Worm (Caenorhabditis elegans) whole organism, young adult: ENCODE data around the gene EEED8.15.

Experiments
- B0261.1 ChIP-seq: sonication (generic microtip); optimal IDR thresholded peaks from 2 replicates; lab custom pipeline; 2016; ENCODE audit warnings: mild to moderate bottlenecking, missing genetic modification characterization, moderate library complexity, missing compliant biosample characterization
- F23B12.7 ChIP-seq: sonication (generic microtip); optimal IDR thresholded peaks from 2 replicates; lab custom pipeline; 2017; ENCODE audit warnings: missing genetic modification characterization, mild to moderate bottlenecking, missing compliant biosample characterization, antibody characterized with exemption, moderate library complexity; ENCODE audit not compliant: insufficient read depth
- F49E8.2 ChIP-seq: sonication (generic microtip); optimal IDR thresholded peaks from 3 replicates; lab custom pipeline; 2017; ENCODE audit warnings: missing genetic modification characterization, mild to moderate bottlenecking, missing compliant biosample characterization, antibody characterized with exemption, moderate library complexity; ENCODE audit not compliant: insufficient read depth
- K12H6.12 ChIP-seq: fragments of 200-800 bp; sonication (Bioruptor generic); optimal IDR thresholded peaks from 2 replicates; lab custom pipeline; 2018; ENCODE audit warnings: mild to moderate bottlenecking, missing genetic modification characterization, missing compliant biosample characterization
- Y53F4B.3 ChIP-seq: fragments of 200-800 bp; sonication (Bioruptor generic); IDR thresholded peaks from 2 replicates; pipeline ENCODE4 v1.3.6; 2022; ENCODE audit warnings: missing genetic modification reagents, missing genetic modification characterization, missing compliant biosample characterization
- Y53G8AR.9 ChIP-seq: fragments of 200-800 bp; sonication (Bioruptor generic); conservative IDR thresholded peaks from 2 replicates; pipeline ENCODE4 v1.3.6; 2022; ENCODE audit warnings: missing genetic modification reagents, missing genetic modification characterization, missing compliant biosample characterization
- Y56A3A.18 ChIP-seq: fragments of 200-800 bp; sonication (Bioruptor generic); IDR thresholded peaks from 2 replicates; pipeline ENCODE4 v1.3.6; 2022; ENCODE audit warnings: missing genetic modification reagents, missing genetic modification characterization, missing compliant biosample characterization
- Y67H2A.10 ChIP-seq: fragments of 200-800 bp; sonication (Bioruptor generic); conservative IDR thresholded peaks from 2 replicates; pipeline ENCODE4 v1.3.6; 2022; ENCODE audit warnings: missing genetic modification reagents, missing genetic modification characterization, missing compliant biosample characterization
- akir-1 ChIP-seq: fragments of 200-800 bp; sonication (Bioruptor generic); optimal IDR thresholded peaks from 2 replicates; lab custom pipeline; 2018; ENCODE audit warnings: mild to moderate bottlenecking, missing genetic modification characterization, moderate library complexity, missing compliant biosample characterization
- attf-5 ChIP-seq: fragments of 200-800 bp; sonication (Bioruptor generic); optimal IDR thresholded peaks from 2 replicates; lab custom pipeline; 2018; ENCODE audit warnings: mild to moderate bottlenecking, missing genetic modification characterization, missing compliant biosample characterization
- ccch-3 ChIP-seq: fragments of 200-800 bp; sonication (Bioruptor generic); optimal IDR thresholded peaks from 2 replicates; lab custom pipeline; 2018; ENCODE audit warnings: mild to moderate bottlenecking, missing genetic modification characterization, missing compliant biosample characterization
- cebp-1 ChIP-seq, 2 experiments: fragments of 200-800 bp in 1 of 2; sonication (Bioruptor generic) in 1 of 2; sonication (generic microtip) in 1 of 2; IDR thresholded peaks in 1 of 2; optimal IDR thresholded peaks in 1 of 2; 2 replicates each; pipeline versions ENCODE4 v1.3.6 to Lab custom; 2017 to 2022; ENCODE audit warnings: missing compliant biosample characterization in 2 of 2, missing genetic modification characterization in 2 of 2, mild to moderate bottlenecking in 1 of 2, missing genetic modification reagents in 1 of 2, moderate library complexity in 1 of 2
- cebp-2 ChIP-seq: fragments of 200-800 bp; sonication (Bioruptor generic); IDR thresholded peaks from 2 replicates; pipeline ENCODE4 v1.3.6; 2022; ENCODE audit warnings: missing genetic modification characterization, missing compliant biosample characterization
- ceh-100 ChIP-seq: fragments of 200-800 bp; sonication (Bioruptor generic); IDR thresholded peaks from 2 replicates; pipeline ENCODE4 v1.3.6; 2022; ENCODE audit warnings: missing genetic modification reagents, missing genetic modification characterization, missing compliant biosample characterization
- ceh-79 ChIP-seq: sonication (generic microtip); optimal IDR thresholded peaks from 2 replicates; lab custom pipeline; 2017; ENCODE audit warnings: mild to moderate bottlenecking, missing genetic modification characterization, missing compliant biosample characterization
- chd-7 ChIP-seq: sonication (generic microtip); optimal IDR thresholded peaks from 2 replicates; lab custom pipeline; 2016; ENCODE audit warnings: mild to moderate bottlenecking, missing genetic modification characterization, moderate library complexity, missing compliant biosample characterization
- dpff-1 ChIP-seq: sonication (generic microtip); optimal IDR thresholded peaks from 2 replicates; lab custom pipeline; 2017; ENCODE audit warnings: mild to moderate bottlenecking, missing genetic modification characterization, missing compliant biosample characterization
- egl-44 ChIP-seq: fragments of 200-800 bp; sonication (Bioruptor generic); IDR thresholded peaks from 2 replicates; pipeline ENCODE4 v1.3.6; 2022; ENCODE audit warnings: missing genetic modification reagents, missing genetic modification characterization, missing compliant biosample characterization
- hmg-1.2 ChIP-seq: fragments of 200-800 bp; sonication (Bioruptor generic); IDR thresholded peaks from 2 replicates; pipeline ENCODE4 v1.3.6; 2022; ENCODE audit warnings: missing genetic modification reagents, missing genetic modification characterization, missing compliant biosample characterization
- lin-54 ChIP-seq: fragments of 200-800 bp; sonication (Bioruptor generic); optimal IDR thresholded peaks from 2 replicates; lab custom pipeline; 2018; ENCODE audit warnings: mild to moderate bottlenecking, missing genetic modification characterization, missing compliant biosample characterization
- lsy-27 ChIP-seq: sonication (generic microtip); optimal IDR thresholded peaks from 2 replicates; lab custom pipeline; 2017; ENCODE audit warnings: missing genetic modification characterization, mild to moderate bottlenecking, missing compliant biosample characterization, antibody characterized with exemption, missing genotype, borderline replicate concordance; ENCODE audit not compliant: insufficient read depth
- madf-6 ChIP-seq: fragments of 200-800 bp; sonication (Bioruptor generic); IDR thresholded peaks from 2 replicates; pipeline ENCODE4 v1.3.6; 2022; ENCODE audit warnings: missing genetic modification reagents, missing genetic modification characterization, missing compliant biosample characterization
- mcd-1 ChIP-seq: fragments of 200-800 bp; sonication (Bioruptor generic); IDR thresholded peaks from 2 replicates; pipeline ENCODE4 v1.3.6; 2022; ENCODE audit warnings: missing genetic modification reagents, missing genetic modification characterization, missing compliant biosample characterization
- mes-4 ChIP-seq: sonication (generic microtip); optimal IDR thresholded peaks from 2 replicates; lab custom pipeline; 2016; ENCODE audit warnings: missing genotype, missing genetic modification characterization, missing compliant biosample characterization
- mxl-1 ChIP-seq: sonication (generic microtip); optimal IDR thresholded peaks from 2 replicates; lab custom pipeline; 2016; ENCODE audit warnings: missing genetic modification characterization, missing compliant biosample characterization
- nfya-1 ChIP-seq: sonication (generic microtip); optimal IDR thresholded peaks from 2 replicates; lab custom pipeline; 2017; ENCODE audit warnings: antibody characterized with exemption, missing compliant biosample characterization, missing genetic modification characterization, borderline replicate concordance; ENCODE audit not compliant: insufficient read depth
- nhr-90 ChIP-seq: sonication (generic microtip); optimal IDR thresholded peaks from 2 replicates; lab custom pipeline; 2016; ENCODE audit warnings: missing genotype, mild to moderate bottlenecking, missing genetic modification characterization, missing compliant biosample characterization
- pbrm-1 ChIP-seq: fragments of 200-800 bp; sonication (Bioruptor generic); IDR thresholded peaks from 2 replicates; pipeline ENCODE4 v1.3.6; 2022; ENCODE audit warnings: missing genetic modification reagents, missing genetic modification characterization, missing compliant biosample characterization
- pha-4 ChIP-seq: fragments of 150-350 bp; sonication (generic microtip); optimal IDR thresholded peaks from 2 replicates; lab custom pipeline; 2014; ENCODE audit warnings: missing biosample characterization, missing genetic modification reagents, missing genetic modification characterization
- sea-2 ChIP-seq: fragments of 200-800 bp; sonication (Bioruptor generic); IDR thresholded peaks from 2 replicates; pipeline ENCODE4 v1.3.6; 2022; ENCODE audit warnings: missing genetic modification characterization, missing compliant biosample characterization
- sptf-2 ChIP-seq: fragments of 200-800 bp; sonication (Bioruptor generic); optimal IDR thresholded peaks from 2 replicates; lab custom pipeline; 2018; ENCODE audit warnings: mild to moderate bottlenecking, missing genetic modification characterization, missing compliant biosample characterization
- unc-130 ChIP-seq: sonication (generic microtip); optimal IDR thresholded peaks from 2 replicates; lab custom pipeline; 2016; ENCODE audit warnings: missing genetic modification reagents, missing genetic modification characterization, missing compliant biosample characterization
- xnd-1 ChIP-seq: sonication (generic microtip); optimal IDR thresholded peaks from 2 replicates; lab custom pipeline; 2016; ENCODE audit warnings: missing genotype, missing genetic modification reagents, missing genetic modification characterization, missing compliant biosample characterization
- zim-3 ChIP-seq: sonication (generic microtip); optimal IDR thresholded peaks from 2 replicates; lab custom pipeline; 2017; ENCODE audit warnings: mild to moderate bottlenecking, missing genetic modification characterization, moderate library complexity, missing compliant biosample characterization
- ztf-22 ChIP-seq: fragments of 200-800 bp; sonication (Bioruptor generic); optimal IDR thresholded peaks from 2 replicates; lab custom pipeline; 2018; ENCODE audit warnings: mild to moderate bottlenecking, missing genetic modification characterization, moderate library complexity, missing compliant biosample characterization
- ztf-25 ChIP-seq: fragments of 200-800 bp; sonication (Bioruptor generic); IDR thresholded peaks from 2 replicates; pipeline ENCODE4 v1.3.6; 2022; ENCODE audit warnings: missing genetic modification reagents, missing genetic modification characterization, missing compliant biosample characterization
- ztf-3 ChIP-seq: fragments of 200-800 bp; sonication (Bioruptor generic); optimal IDR thresholded peaks from 2 replicates; lab custom pipeline; 2018; ENCODE audit warnings: mild to moderate bottlenecking, missing genetic modification characterization, missing compliant biosample characterization

The EEED8.15 gene

DNA sequence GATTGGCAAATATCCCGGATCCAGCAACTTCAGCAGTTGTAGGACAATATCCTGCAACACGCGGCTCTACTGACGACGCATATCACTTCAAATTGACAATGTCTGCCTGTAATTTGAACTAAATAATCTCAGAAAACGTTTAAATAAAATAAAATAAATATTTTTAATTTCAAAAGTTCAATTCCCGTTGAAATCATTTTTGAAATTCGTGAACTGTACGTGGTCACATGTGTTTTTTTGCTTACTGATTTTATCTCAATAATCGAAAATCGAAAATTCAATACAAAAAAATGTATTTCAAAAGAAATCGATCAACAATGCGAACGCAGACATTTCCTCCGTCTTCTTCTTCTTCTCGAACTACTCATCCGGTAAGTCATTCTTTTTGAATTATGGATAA lies 18.6 kb downstream of the EEED8.15 start, which contains the start of gene F07F6.1:
Gene F07F6.1, plus strand, starts transcription at position 301 of the 400 bp plus-strand sequence.
- TF ChIP-seq Y67H2A.10 = no peak
- TF ChIP-seq chd-7 (tag; lab: Kevin White, UChicago) = no peak
- TF ChIP-seq F49E8.2 (tag; lab: Kevin White, UChicago) = no peak
- TF ChIP-seq unc-130 (GFP tag; lab: Kevin White, UChicago) = no peak
- no peak for TF ChIP-seq cebp-2 (GFP tag; lab: Robert Waterston, UW)

DNA sequence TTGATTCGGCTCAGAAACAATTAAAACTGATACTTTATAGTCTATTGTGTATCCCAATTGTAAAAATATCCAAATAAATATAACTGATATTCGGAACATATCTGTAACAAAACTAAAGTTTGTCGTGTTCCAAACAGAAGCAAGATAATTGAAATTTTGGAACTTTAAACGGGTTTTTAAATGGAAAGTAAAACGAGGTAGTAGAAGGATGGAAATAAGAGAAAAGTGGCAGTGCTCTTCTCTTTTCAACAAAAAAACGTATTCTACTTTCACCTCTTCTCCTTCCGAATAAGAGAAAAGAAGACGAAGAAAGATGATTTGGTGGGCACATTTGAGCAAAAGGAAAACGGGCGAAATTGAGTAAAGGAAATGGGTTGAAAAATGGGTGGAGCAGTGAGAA lies 27.5 kb downstream of the EEED8.15 start, which contains the start of gene nmr-1:
Gene nmr-1, minus strand, starts transcription at position 101 of the 400 bp plus-strand sequence.
- TF ChIP-seq ceh-100 = no peak

DNA sequence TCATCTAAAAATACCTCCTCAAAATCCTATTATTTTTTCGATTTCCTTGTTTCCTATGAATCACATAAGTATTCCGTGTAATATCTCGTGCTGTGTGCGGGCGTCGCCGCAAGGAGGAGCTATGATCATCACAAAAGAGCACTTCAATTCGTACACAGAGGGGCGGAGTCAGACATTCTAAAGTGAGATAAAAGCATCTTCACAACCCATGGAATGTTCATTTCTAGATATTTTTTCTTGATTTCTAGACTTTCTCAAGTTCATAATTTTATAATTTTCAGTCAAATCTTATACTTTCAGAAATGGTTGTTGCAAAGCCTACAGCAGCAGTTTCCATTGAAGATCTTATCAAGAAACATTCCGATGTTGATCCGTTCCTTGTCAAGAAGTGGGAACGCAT lies 28.4 kb downstream of the EEED8.15 start, which contains the start of gene cex-1:
Gene cex-1, plus strand, starts transcription at position 301 of the 400 bp plus-strand sequence.
- TF ChIP-seq hmg-1.2 (no peak), K12H6.12 (tag; lab: Kevin White, UChicago) (no peak), lin-54 (GFP tag; lab: Kevin White, UChicago) (no peak), Y53F4B.3 (GFP tag; lab: Robert Waterston, UW) (no peak), dpff-1 (tag; lab: Kevin White, UChicago) (no peak)

DNA sequence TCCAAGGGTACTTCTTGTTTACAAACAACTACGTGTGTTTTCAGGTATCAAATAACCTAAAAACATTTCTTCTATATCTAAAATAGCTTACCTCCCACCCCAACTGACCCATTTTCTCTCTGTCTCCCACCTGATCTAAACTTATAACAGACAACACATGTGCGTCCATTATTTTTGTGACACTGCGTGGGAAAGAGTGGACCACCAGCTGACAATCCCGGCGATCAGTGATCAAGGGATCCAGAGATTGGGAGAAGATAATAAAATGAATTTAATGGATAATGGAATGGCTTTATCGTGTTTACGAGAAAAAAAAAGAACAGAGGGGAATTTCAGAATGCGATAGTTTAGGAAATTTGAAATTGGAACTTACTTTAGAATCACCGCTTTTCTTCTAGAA lies 30.2 kb downstream of the EEED8.15 start:
- no peak for TF ChIP-seq ccch-3 (GFP tag; lab: Kevin White, UChicago)
- TF ChIP-seq ztf-3 (GFP tag; lab: Kevin White, UChicago) = no peak
- TF ChIP-seq attf-5 (GFP tag; lab: Kevin White, UChicago) = no peak
- no peak for TF ChIP-seq sptf-2
- no peak for TF ChIP-seq xnd-1
- TF ChIP-seq Y53G8AR.9 (GFP tag; lab: Robert Waterston, UW) = no peak
- TF ChIP-seq egl-44 = no peak
- no peak for TF ChIP-seq zim-3 (tag; lab: Kevin White, UChicago)
- TF ChIP-seq B0261.1 (tag; lab: Kevin White, UChicago) = no peak
- no peak for TF ChIP-seq nfya-1 (tag; lab: Kevin White, UChicago)
- no peak for TF ChIP-seq ztf-22 (GFP tag; lab: Kevin White, UChicago)
- TF ChIP-seq mcd-1 (GFP tag; lab: Robert Waterston, UW) = no peak

DNA sequence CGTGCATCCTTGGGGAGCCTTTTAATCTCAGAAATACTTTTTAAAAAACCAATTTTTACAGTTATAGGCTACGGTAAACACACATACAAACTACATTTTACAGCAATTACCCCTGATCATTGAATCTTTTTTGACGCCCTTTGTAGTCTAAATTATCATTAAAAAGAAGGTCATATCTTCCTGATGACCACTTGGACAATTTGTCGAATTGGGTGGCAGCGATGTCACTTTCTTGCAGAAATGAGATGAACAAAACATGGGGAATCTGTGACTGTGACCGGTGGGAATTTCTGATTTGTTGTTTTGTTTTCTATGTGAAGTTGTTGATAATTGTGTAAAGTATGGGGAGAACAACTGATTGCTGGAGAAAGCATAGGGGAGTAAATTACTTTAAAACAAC lies 30.6 kb downstream of the EEED8.15 start:
- TF ChIP-seq sea-2 (GFP tag; lab: Robert Waterston, UW) (no peak), lsy-27 (tag; lab: Kevin White, UChicago) (no peak), mxl-1 (tag; lab: Kevin White, UChicago) (no peak), sptf-2 (no peak), nhr-90 (tag; lab: Kevin White, UChicago) (no peak), Y56A3A.18 (GFP tag; lab: Robert Waterston, UW) (no peak), akir-1 (GFP tag; lab: Kevin White, UChicago) (no peak), mes-4 (no peak)

DNA sequence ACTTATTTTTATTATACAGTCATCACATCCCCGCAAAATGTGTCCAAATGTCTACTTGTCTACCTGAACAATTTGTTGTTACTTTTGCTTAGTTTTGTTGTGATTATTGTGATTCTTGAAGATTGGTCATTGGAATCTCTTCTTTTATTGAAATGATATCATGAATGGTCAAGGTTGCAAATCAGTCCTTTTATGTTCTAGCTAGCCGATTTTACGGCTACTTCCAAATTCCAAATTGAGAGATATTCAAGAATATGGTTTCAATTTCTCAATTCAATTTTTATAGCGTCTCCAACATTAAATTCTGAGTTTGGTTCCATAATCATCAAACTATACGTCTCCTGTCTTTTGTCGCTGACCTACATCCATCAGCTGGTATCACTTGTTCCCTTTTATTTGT lies 32.2 kb downstream of the EEED8.15 start:
- TF ChIP-seq cebp-1 (GFP tag; IDR thresholded peaks at IDR 0.05; lab: Robert Waterston, UW) = no peak
- TF ChIP-seq cebp-1 (tag; optimal IDR thresholded peaks at IDR 0.05; lab: Kevin White, UChicago) = no peak
- no peak for TF ChIP-seq F23B12.7 (tag; lab: Kevin White, UChicago)
- no peak for TF ChIP-seq ceh-79 (tag; lab: Kevin White, UChicago)
- no peak for TF ChIP-seq madf-6 (GFP tag; lab: Robert Waterston, UW)
- TF ChIP-seq pha-4 (tag; lab: Kevin White, UChicago) = no peak
- TF ChIP-seq ztf-25 (GFP tag; lab: Robert Waterston, UW) = no peak
- no peak for TF ChIP-seq pbrm-1
